Worm (Caenorhabditis elegans) whole organism, L3 larva: ENCODE results near the gene klp-18.
A peak's percentile ranks its signal among the peaks of the same experiment; 100 is the strongest.

Source experiments
- R02D3.7 ChIP-seq: fragments of 150-350 bp; optimal IDR thresholded peaks from 2 replicates; lab custom pipeline; 2014; ENCODE audit warnings: missing biosample characterization, missing genetic modification characterization
- ZK546.5 ChIP-seq: sonication (generic microtip); optimal IDR thresholded peaks from 2 replicates; lab custom pipeline; 2017; ENCODE audit warnings: missing biosample characterization, missing genetic modification characterization
- aly-2 ChIP-seq: fragments of 150-350 bp; optimal IDR thresholded peaks from 2 replicates; lab custom pipeline; 2014; ENCODE audit warnings: missing biosample characterization, missing genetic modification characterization
- ama-1 ChIP-seq: fragments of 150-350 bp; optimal IDR thresholded peaks from 2 replicates; lab custom pipeline; 2018
- ceh-16 ChIP-seq: sonication (generic microtip); optimal IDR thresholded peaks from 2 replicates; lab custom pipeline; 2017; ENCODE audit warnings: missing biosample characterization, missing genetic modification characterization
- ceh-28 ChIP-seq: fragments of 150-350 bp; optimal IDR thresholded peaks from 2 replicates; lab custom pipeline; 2014; ENCODE audit warnings: missing biosample characterization, missing genetic modification reagents, missing genetic modification characterization
- ceh-82 ChIP-seq: fragments of 150-350 bp; optimal IDR thresholded peaks from 2 replicates; lab custom pipeline; 2014; ENCODE audit warnings: missing biosample characterization, missing genetic modification characterization
- ceh-9 ChIP-seq: sonication (generic microtip); optimal IDR thresholded peaks from 2 replicates; lab custom pipeline; 2018; ENCODE audit warnings: missing biosample characterization, missing genetic modification characterization
- daf-12 ChIP-seq: fragments of 150-350 bp; optimal IDR thresholded peaks from 2 replicates; lab custom pipeline; 2014; ENCODE audit warnings: missing biosample characterization, missing genetic modification reagents, missing genetic modification characterization
- egl-27 ChIP-seq: sonication (generic microtip); optimal IDR thresholded peaks from 4 replicates; lab custom pipeline; 2017; ENCODE audit warnings: missing biosample characterization, missing genetic modification reagents, missing genetic modification characterization
- egl-5 ChIP-seq: fragments of 150-350 bp; optimal IDR thresholded peaks from 2 replicates; lab custom pipeline; 2017; ENCODE audit warnings: missing biosample characterization, missing genetic modification reagents, missing genetic modification characterization, inconsistent platforms
- elt-1 ChIP-seq: fragments of 150-350 bp; optimal IDR thresholded peaks from 2 replicates; lab custom pipeline; 2014; ENCODE audit warnings: missing biosample characterization, missing genetic modification characterization
- elt-2 ChIP-seq: sonication (generic microtip); optimal IDR thresholded peaks from 2 replicates; lab custom pipeline; 2016; ENCODE audit warnings: missing genetic modification reagents, mild to moderate bottlenecking, missing genetic modification characterization, missing compliant biosample characterization
- elt-3 ChIP-seq, 3 experiments: fragments of 150-350 bp in 1 of 3; sonication (generic microtip) in 2 of 3; optimal IDR thresholded peaks; 2 replicates in 2 of 3; 4 replicates in 1 of 3; lab custom pipeline; 2014 to 2017; ENCODE audit warnings: missing biosample characterization in 3 of 3, missing genetic modification characterization in 3 of 3
- eor-1 ChIP-seq, 2 experiments: fragments of 150-350 bp; optimal IDR thresholded peaks; 2 replicates each; lab custom pipeline; 2014 to 2018; ENCODE audit warnings: missing biosample characterization in 2 of 2, missing genetic modification characterization in 2 of 2
- fkh-10 ChIP-seq: sonication (generic microtip); optimal IDR thresholded peaks from 2 replicates; lab custom pipeline; 2017; ENCODE audit warnings: missing biosample characterization, missing genetic modification reagents, missing genetic modification characterization
- fkh-2 ChIP-seq: fragments of 150-350 bp; optimal IDR thresholded peaks from 2 replicates; lab custom pipeline; 2014; ENCODE audit warnings: missing biosample characterization, missing genetic modification reagents, missing genetic modification characterization
- fos-1 ChIP-seq: fragments of 150-350 bp; optimal IDR thresholded peaks from 2 replicates; lab custom pipeline; 2014; ENCODE audit warnings: missing biosample characterization, missing genetic modification characterization
- hmg-11 ChIP-seq: sonication (generic microtip); optimal IDR thresholded peaks from 2 replicates; lab custom pipeline; 2016; ENCODE audit warnings: missing genetic modification characterization, missing compliant biosample characterization
- jun-1 ChIP-seq: fragments of 150-350 bp; optimal IDR thresholded peaks from 2 replicates; lab custom pipeline; 2014; ENCODE audit warnings: missing biosample characterization, missing genetic modification reagents, missing genetic modification characterization
- lin-15B ChIP-seq: fragments of 150-350 bp; optimal IDR thresholded peaks from 2 replicates; lab custom pipeline; 2014; ENCODE audit warnings: missing biosample characterization, missing genetic modification characterization
- lin-39 ChIP-seq: fragments of 150-350 bp; optimal IDR thresholded peaks from 2 replicates; lab custom pipeline; 2018; ENCODE audit warnings: missing biosample characterization, missing genetic modification reagents, missing genetic modification characterization
- lsy-12 ChIP-seq: sonication (generic microtip); optimal IDR thresholded peaks from 2 replicates; lab custom pipeline; 2016; ENCODE audit warnings: mild to moderate bottlenecking, missing genetic modification characterization, missing compliant biosample characterization
- mdl-1 ChIP-seq: fragments of 150-350 bp; optimal IDR thresholded peaks from 2 replicates; lab custom pipeline; 2014; ENCODE audit warnings: missing biosample characterization, missing genetic modification characterization
- mml-1 ChIP-seq: fragments of 150-350 bp; sonication (generic microtip); optimal IDR thresholded peaks from 3 replicates; lab custom pipeline; 2014; ENCODE audit warnings: missing biosample characterization, missing genetic modification characterization
- nfya-1 ChIP-seq: sonication (generic microtip); optimal IDR thresholded peaks from 2 replicates; lab custom pipeline; 2017; ENCODE audit warnings: missing genetic modification characterization, mild to moderate bottlenecking, missing compliant biosample characterization, antibody characterized with exemption, moderate library complexity; ENCODE audit not compliant: insufficient read depth
- nhr-11 ChIP-seq: fragments of 150-350 bp; optimal IDR thresholded peaks from 2 replicates; lab custom pipeline; 2014; ENCODE audit warnings: missing biosample characterization, missing genetic modification characterization
- nhr-12 ChIP-seq: fragments of 150-350 bp; optimal IDR thresholded peaks from 2 replicates; lab custom pipeline; 2014; ENCODE audit warnings: missing biosample characterization, missing genetic modification characterization
- nhr-23 ChIP-seq: fragments of 150-350 bp; optimal IDR thresholded peaks from 2 replicates; lab custom pipeline; 2014; ENCODE audit warnings: missing biosample characterization, missing genetic modification reagents, missing genetic modification characterization
- nhr-237 ChIP-seq: fragments of 150-350 bp; optimal IDR thresholded peaks from 2 replicates; lab custom pipeline; 2014; ENCODE audit warnings: missing biosample characterization, missing genetic modification characterization
- nhr-25 ChIP-seq: sonication (generic microtip); optimal IDR thresholded peaks from 2 replicates; lab custom pipeline; 2017; ENCODE audit warnings: missing biosample characterization, missing genetic modification characterization
- nhr-28 ChIP-seq: fragments of 150-350 bp; optimal IDR thresholded peaks from 2 replicates; lab custom pipeline; 2014; ENCODE audit warnings: missing biosample characterization, missing genetic modification characterization
- nhr-43 ChIP-seq: sonication (generic microtip); optimal IDR thresholded peaks from 2 replicates; lab custom pipeline; 2016; ENCODE audit warnings: mild to moderate bottlenecking, missing genetic modification characterization, missing compliant biosample characterization; ENCODE audit not compliant: poor library complexity, severe bottlenecking
- nhr-67 ChIP-seq: fragments of 150-350 bp; optimal IDR thresholded peaks from 2 replicates; lab custom pipeline; 2014; ENCODE audit warnings: missing biosample characterization, missing genetic modification characterization
- nhr-76 ChIP-seq: fragments of 150-350 bp; sonication (generic microtip); optimal IDR thresholded peaks from 5 replicates; lab custom pipeline; 2014; ENCODE audit warnings: missing biosample characterization, missing genetic modification characterization
- nhr-77 ChIP-seq: fragments of 150-350 bp; optimal IDR thresholded peaks from 2 replicates; lab custom pipeline; 2014; ENCODE audit warnings: missing biosample characterization, missing genetic modification characterization
- pha-4 ChIP-seq: fragments of 150-350 bp; optimal IDR thresholded peaks from 2 replicates; lab custom pipeline; 2014; ENCODE audit warnings: missing biosample characterization, missing genetic modification reagents, missing genetic modification characterization
- pqm-1 ChIP-seq: fragments of 150-350 bp; optimal IDR thresholded peaks from 2 replicates; lab custom pipeline; 2017; ENCODE audit warnings: missing biosample characterization, missing genetic modification characterization, inconsistent platforms
- sea-2 ChIP-seq: fragments of 150-350 bp; sonication (generic microtip); optimal IDR thresholded peaks from 4 replicates; lab custom pipeline; 2014; ENCODE audit warnings: missing biosample characterization, missing genetic modification reagents, missing genetic modification characterization
- skn-1 ChIP-seq: fragments of 150-350 bp; optimal IDR thresholded peaks from 2 replicates; lab custom pipeline; 2014; ENCODE audit warnings: missing biosample characterization, missing genetic modification characterization
- snpc-4 ChIP-seq: fragments of 150-350 bp; optimal IDR thresholded peaks from 2 replicates; lab custom pipeline; 2014; ENCODE audit warnings: missing biosample characterization, missing genetic modification characterization
- tbx-2 ChIP-seq: sonication (generic microtip); optimal IDR thresholded peaks from 2 replicates; lab custom pipeline; 2016; ENCODE audit warnings: mild to moderate bottlenecking, missing genetic modification characterization, missing compliant biosample characterization
- unc-39 ChIP-seq: sonication (generic microtip); optimal IDR thresholded peaks from 4 replicates; lab custom pipeline; 2017; ENCODE audit warnings: missing biosample characterization, missing genetic modification characterization
- unc-62 ChIP-seq: fragments of 150-350 bp; sonication (generic microtip); optimal IDR thresholded peaks from 4 replicates; lab custom pipeline; 2014; ENCODE audit warnings: missing biosample characterization, missing genetic modification reagents, missing genetic modification characterization
- zag-1 ChIP-seq: fragments of 150-350 bp; optimal IDR thresholded peaks from 2 replicates; lab custom pipeline; 2014; ENCODE audit warnings: missing biosample characterization, missing genetic modification characterization
- ztf-11 ChIP-seq: fragments of 150-350 bp; optimal IDR thresholded peaks from 2 replicates; lab custom pipeline; 2014; ENCODE audit warnings: missing biosample characterization, missing genetic modification characterization
- ztf-4 ChIP-seq: fragments of 150-350 bp; optimal IDR thresholded peaks from 2 replicates; lab custom pipeline; 2014; ENCODE audit warnings: missing biosample characterization, missing genetic modification characterization

The klp-18 gene

ce11 chrIV:7084632-7085160 lies 44.7 kb downstream of the klp-18 start, which contains the start of gene rps-4:
TSS of gene rps-4 (minus strand) at chrIV:7084682.
- TF ChIP-seq mml-1 (tag; lab: Kevin White, UChicago): no peak
- TF ChIP-seq hmg-11 (tag; lab: Kevin White, UChicago): peak; percentile 85
- peak; percentile 86 for TF ChIP-seq lin-39 (tag; lab: Kevin White, UChicago)
- peak; percentile 22 for TF ChIP-seq ceh-82 (tag; lab: Kevin White, UChicago)
- no peak for TF ChIP-seq mdl-1 (tag; lab: Kevin White, UChicago)
- no peak for TF ChIP-seq nhr-12 (tag; lab: Kevin White, UChicago)
- no peak for TF ChIP-seq aly-2 (tag; lab: Kevin White, UChicago)
- peak; percentile 75 for TF ChIP-seq egl-27 (tag; lab: Kevin White, UChicago)
- TF ChIP-seq eor-1 (tag; optimal IDR thresholded peaks at IDR 0.05; lab: Kevin White, UChicago): no peak
- TF ChIP-seq nhr-43 (tag; lab: Kevin White, UChicago): peak; percentile 75
- TF ChIP-seq lsy-12 (tag; lab: Kevin White, UChicago): peak; percentile 77
- peak; percentile 81 for TF ChIP-seq snpc-4 (tag; lab: Kevin White, UChicago)
- TF ChIP-seq nhr-67 (tag; lab: Kevin White, UChicago): no peak
- no peak for TF ChIP-seq ceh-9 (tag; lab: Kevin White, UChicago)
- TF ChIP-seq R02D3.7: peak; percentile 77
- peak; percentile 46 for TF ChIP-seq tbx-2 (tag; lab: Kevin White, UChicago)
- TF ChIP-seq fkh-2 (tag; lab: Kevin White, UChicago): no peak
- peak; percentile 90 for TF ChIP-seq pqm-1 (tag; lab: Kevin White, UChicago)
- TF ChIP-seq fos-1 (tag; lab: Kevin White, UChicago): peak; percentile 40
- TF ChIP-seq ZK546.5 (tag; lab: Kevin White, UChicago): no peak
- peak; percentile 35 for TF ChIP-seq ama-1 (lab: Kevin White, UChicago)
- TF ChIP-seq elt-2 (tag; lab: Kevin White, UChicago): peak; percentile 81
- peak; percentile 96 for TF ChIP-seq pha-4
- no peak for TF ChIP-seq nhr-11
- no peak for TF ChIP-seq ztf-4
- TF ChIP-seq unc-39 (tag; lab: Kevin White, UChicago): no peak
- TF ChIP-seq elt-3 (tag; optimal IDR thresholded peaks at IDR 0.05; lab: Kevin White, UChicago): no peak
- TF ChIP-seq egl-5: peak; percentile 47
- peak; percentile 75 for TF ChIP-seq fkh-10
- peak; percentile 78 for TF ChIP-seq jun-1 (tag; lab: Kevin White, UChicago)
- peak; percentile 14 for TF ChIP-seq unc-62 (GFP tag; lab: Kevin White, UChicago)
- TF ChIP-seq nfya-1 (tag; lab: Kevin White, UChicago): peak; percentile 94
- TF ChIP-seq nhr-28 (tag; lab: Kevin White, UChicago): no peak
- TF ChIP-seq skn-1 (tag; lab: Kevin White, UChicago): peak; percentile 82
- TF ChIP-seq ceh-16 (tag; lab: Kevin White, UChicago): no peak
- no peak for TF ChIP-seq zag-1 (tag; lab: Kevin White, UChicago)
- TF ChIP-seq ztf-11: no peak
- no peak for TF ChIP-seq sea-2 (GFP tag; lab: Kevin White, UChicago)
- no peak for TF ChIP-seq nhr-76
- peak; percentile 24 for TF ChIP-seq elt-1 (tag; lab: Kevin White, UChicago)
- peak; percentile 91 for TF ChIP-seq nhr-25
- no peak for TF ChIP-seq daf-12 (tag; lab: Kevin White, UChicago)
- TF ChIP-seq nhr-77 (tag; lab: Kevin White, UChicago): no peak
- TF ChIP-seq nhr-23 (tag; lab: Kevin White, UChicago): peak; percentile 88
- no peak for TF ChIP-seq nhr-237 (tag; lab: Kevin White, UChicago)
- peak; percentile 100 for TF ChIP-seq lin-15B (tag; lab: Kevin White, UChicago)
- TF ChIP-seq ceh-28: peak; percentile 67
